Worm (Caenorhabditis elegans): Measurements from ENCODE around the gene efn-2.

ce11 chrIV:10617099-10617498 is 40.9 kb downstream of the efn-2 start:
- TF ChIP-seq tbx-37 (GFP tag; conservative IDR thresholded peaks at IDR 0.05): no peak
- no peak for TF ChIP-seq ceh-36 (tag; optimal IDR thresholded peaks at IDR 0.05)
- no peak for TF ChIP-seq B0310.2 (tag; optimal IDR thresholded peaks at IDR 0.05)
- no peak for TF ChIP-seq flt-1 (GFP tag; IDR thresholded peaks at IDR 0.05)
- TF ChIP-seq hnd-1 (tag; optimal IDR thresholded peaks at IDR 0.05): no peak
- no peak for TF ChIP-seq ama-1 (optimal IDR thresholded peaks at IDR 0.05)
- no peak for TF ChIP-seq tra-4 (tag; optimal IDR thresholded peaks at IDR 0.05)
- no peak for TF ChIP-seq hmg-4 (GFP tag; optimal IDR thresholded peaks at IDR 0.05)
- TF ChIP-seq ets-7 (tag; optimal IDR thresholded peaks at IDR 0.05): no peak
- no peak for TF ChIP-seq hmbx-1 (tag; optimal IDR thresholded peaks at IDR 0.05)
